Fruit fly (Drosophila melanogaster): ENCODE results near the gene CG12991.

The CG12991 gene

dm6 chrX:17629317-17629716 lies 49.7 kb downstream of the CG12991 start, which contains the start of gene CG8326 (continued):
- no peak for TF ChIP-seq Dad (GFP tag; optimal IDR thresholded peaks at IDR 0.05)
- TF ChIP-seq Ssrp (tag; optimal IDR thresholded peaks at IDR 0.05), result no peak
- TF ChIP-seq CG15514 (GFP tag; optimal IDR thresholded peaks at IDR 0.05), result peak; percentile 15
- TF ChIP-seq sug (tag; optimal IDR thresholded peaks at IDR 0.05), result no peak
- TF ChIP-seq NfI (GFP tag; optimal IDR thresholded peaks at IDR 0.05), result no peak
- TF ChIP-seq gt (GFP tag; IDR thresholded peaks at IDR 0.05), result no peak
- no peak for TF ChIP-seq scrt (GFP tag; optimal IDR thresholded peaks at IDR 0.05)
- TF ChIP-seq CG34224 (GFP tag; IDR thresholded peaks at IDR 0.05; ENCODE audit: partially characterized antibody), result no peak
- no peak for TF ChIP-seq CG11093 (GFP tag; IDR thresholded peaks at IDR 0.05)
- peak; percentile 19 for TF ChIP-seq CG4617 (GFP tag; optimal IDR thresholded peaks at IDR 0.05; ENCODE audit: borderline replicate concordance)
- TF ChIP-seq da (GFP tag; optimal IDR thresholded peaks at IDR 0.05), result no peak
- no peak for TF ChIP-seq fru (optimal IDR thresholded peaks at IDR 0.05)
- TF ChIP-seq pnt (GFP tag; optimal IDR thresholded peaks at IDR 0.05), result no peak
- TF ChIP-seq Scr (GFP tag; IDR thresholded peaks at IDR 0.05; ENCODE audit: partially characterized antibody), result no peak
- TF ChIP-seq CG12236 (GFP tag; optimal IDR thresholded peaks at IDR 0.05), result no peak
- no peak for TF ChIP-seq CG3838 (GFP tag; optimal IDR thresholded peaks at IDR 0.05)
- no peak for TF ChIP-seq Dbx (GFP tag; IDR thresholded peaks at IDR 0.05)
- TF ChIP-seq TFAM (GFP tag; optimal IDR thresholded peaks at IDR 0.05), result no peak
- TF ChIP-seq CG7839 (tag; optimal IDR thresholded peaks at IDR 0.05), result no peak
- no peak for TF ChIP-seq dysf (GFP tag; IDR thresholded peaks at IDR 0.05)
- TF ChIP-seq az2 (GFP tag; optimal IDR thresholded peaks at IDR 0.05), result no peak
- no peak for TF ChIP-seq CG14441 (GFP tag; IDR thresholded peaks at IDR 0.05)
- TF ChIP-seq Rfx (GFP tag; IDR thresholded peaks at IDR 0.05), result no peak
- no peak for TF ChIP-seq CG30431 (GFP tag; optimal IDR thresholded peaks at IDR 0.05)
- TF ChIP-seq CG4424 (GFP tag; optimal IDR thresholded peaks at IDR 0.05), result no peak
- TF ChIP-seq BEAF-32 (GFP tag; optimal IDR thresholded peaks at IDR 0.05), result peak; percentile 27
- TF ChIP-seq zen (tag; optimal IDR thresholded peaks at IDR 0.05), result peak; percentile 4
- peak; percentile 7 for TF ChIP-seq CG14710 (tag; optimal IDR thresholded peaks at IDR 0.05)
- no peak for TF ChIP-seq CG7556 (GFP tag; optimal IDR thresholded peaks at IDR 0.05)
- no peak for TF ChIP-seq Deaf1 (tag; optimal IDR thresholded peaks at IDR 0.05)
- TF ChIP-seq ap (GFP tag; IDR thresholded peaks at IDR 0.05), result no peak
- no peak for TF ChIP-seq CG14667 (GFP tag; IDR thresholded peaks at IDR 0.05)
- no peak for TF ChIP-seq lbe (GFP tag; optimal IDR thresholded peaks at IDR 0.05)
- TF ChIP-seq CG32532 (GFP tag; IDR thresholded peaks at IDR 0.05), result no peak
- TF ChIP-seq Side (GFP tag; optimal IDR thresholded peaks at IDR 0.05), result no peak
- TF ChIP-seq grn (GFP tag; optimal IDR thresholded peaks at IDR 0.05), result no peak
- TF ChIP-seq CG1233 (GFP tag; optimal IDR thresholded peaks at IDR 0.05), result no peak
- TF ChIP-seq ftz-f1 (GFP tag; optimal IDR thresholded peaks at IDR 0.05), result no peak
- no peak for TF ChIP-seq Max (GFP tag; optimal IDR thresholded peaks at IDR 0.05)
- no peak for TF ChIP-seq Elba2 (GFP tag; optimal IDR thresholded peaks at IDR 0.05)
- TF ChIP-seq vvl (GFP tag; IDR thresholded peaks at IDR 0.05), result no peak
- no peak for TF ChIP-seq cato (GFP tag; optimal IDR thresholded peaks at IDR 0.05; ENCODE audit: borderline replicate concordance)
- no peak for TF ChIP-seq Mad (GFP tag; optimal IDR thresholded peaks at IDR 0.05)
- no peak for TF ChIP-seq emc (GFP tag; optimal IDR thresholded peaks at IDR 0.05)
- peak; percentile 22 for TF ChIP-seq pita (GFP tag; optimal IDR thresholded peaks at IDR 0.05)
- TF ChIP-seq Dp (GFP tag; optimal IDR thresholded peaks at IDR 0.05), result peak; percentile 69
- no peak for TF ChIP-seq CG34376 (GFP tag; optimal IDR thresholded peaks at IDR 0.05)
- TF ChIP-seq Jarid2 (GFP tag; optimal IDR thresholded peaks at IDR 0.05), result no peak
- TF ChIP-seq ind (GFP tag; optimal IDR thresholded peaks at IDR 0.05), result no peak
- TF ChIP-seq crc (GFP tag; optimal IDR thresholded peaks at IDR 0.05), result no peak
- TF ChIP-seq Mes4 (GFP tag; optimal IDR thresholded peaks at IDR 0.05), result no peak
- TF ChIP-seq CG2199 (GFP tag; IDR thresholded peaks at IDR 0.05), result no peak
- no peak for TF ChIP-seq E2f1 (GFP tag; IDR thresholded peaks at IDR 0.05)

All from whole organism, embryonic.